Fruit fly (Drosophila melanogaster): ENCODE results near the gene Saf6.

The Saf6 gene

DNA sequence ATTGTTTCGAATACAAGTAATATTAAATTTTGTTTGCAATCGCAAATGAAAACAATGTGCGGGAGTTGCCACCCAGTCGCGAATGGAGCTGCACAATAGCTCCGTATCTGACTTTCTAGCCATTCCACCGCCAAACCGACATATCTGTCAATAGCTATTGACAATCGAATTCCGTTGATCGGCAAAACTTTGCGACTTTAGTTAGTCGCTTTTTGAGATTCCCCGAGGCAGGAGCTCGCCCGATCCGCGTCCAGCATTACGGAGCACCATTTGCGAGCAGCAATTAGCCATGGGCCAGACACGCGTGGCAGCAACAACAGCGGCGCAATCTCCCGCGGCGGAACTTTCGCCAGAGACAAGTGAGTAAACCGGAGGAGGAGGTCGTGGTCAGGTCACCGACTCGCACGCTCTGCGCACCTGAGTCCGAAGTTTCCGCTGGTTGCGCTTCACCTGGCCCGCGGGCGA, 36.9 kb upstream of the Saf6 start, which contains the start of the genes CG4291 and kraken (continued):
- TF ChIP-seq CG30020 (tag; optimal IDR thresholded peaks at IDR 0.05) (peak; percentile 27), CG1233 (GFP tag; optimal IDR thresholded peaks at IDR 0.05) (peak; percentile 2), wdn (GFP tag; IDR thresholded peaks at IDR 0.05) (peak; percentile 67), sisA (GFP tag; IDR thresholded peaks at IDR 0.05) (no peak), prd (optimal IDR thresholded peaks at IDR 0.05) (no peak), prd (GFP tag; IDR thresholded peaks at IDR 0.05) (peak; percentile 55; the same call in 2 of the 3 replicates), sim (GFP tag; IDR thresholded peaks at IDR 0.05) (peak; percentile 49; the same call in 1 of the 2 replicates), CHES-1-like (GFP tag; optimal IDR thresholded peaks at IDR 0.05) (peak; percentile 78), vfl (GFP tag; optimal IDR thresholded peaks at IDR 0.05) (peak; percentile 68), CG11456 (GFP tag; IDR thresholded peaks at IDR 0.05) (peak; percentile 84), BEAF-32 (GFP tag; optimal IDR thresholded peaks at IDR 0.05) (peak; percentile 43), CG12942 (GFP tag; optimal IDR thresholded peaks at IDR 0.05) (peak; percentile 15), cg (GFP tag; optimal IDR thresholded peaks at IDR 0.05) (no peak), CG1792 (GFP tag; optimal IDR thresholded peaks at IDR 0.05) (peak; percentile 31), CG15073 (GFP tag; optimal IDR thresholded peaks at IDR 0.05) (no peak), CG17802 (tag; optimal IDR thresholded peaks at IDR 0.05) (no peak), CG10274 (GFP tag; optimal IDR thresholded peaks at IDR 0.05) (no peak), Xbp1 (GFP tag; optimal IDR thresholded peaks at IDR 0.05) (peak; percentile 68), CG11560 (tag; IDR thresholded peaks at IDR 0.05) (no peak; the same call in 2 of the 3 replicates), ttk (GFP tag; IDR thresholded peaks at IDR 0.05) (peak; percentile 47; the same call in 1 of the 2 replicates), tx (GFP tag; optimal IDR thresholded peaks at IDR 0.05) (peak; percentile 11), sqz (GFP tag; optimal IDR thresholded peaks at IDR 0.05) (no peak), CG14014 (GFP tag; IDR thresholded peaks at IDR 0.05) (peak; percentile 61; the same call in 1 of the 2 replicates), sna (GFP tag; IDR thresholded peaks at IDR 0.05; ENCODE audit: partially characterized antibody) (peak; percentile 67), bbx (GFP tag; IDR thresholded peaks at IDR 0.05; ENCODE audit: partially characterized antibody) (peak; percentile 65), CG31365 (tag; optimal IDR thresholded peaks at IDR 0.05) (no peak), kni (GFP tag; optimal IDR thresholded peaks at IDR 0.05) (no peak), CG12104 (GFP tag; optimal IDR thresholded peaks at IDR 0.05) (no peak), Bdp1 (GFP tag; optimal IDR thresholded peaks at IDR 0.05) (peak; percentile 11), Nf-YB (GFP tag; optimal IDR thresholded peaks at IDR 0.05) (no peak), jigr1 (GFP tag; IDR thresholded peaks at IDR 0.05) (no peak), mam (GFP tag; optimal IDR thresholded peaks at IDR 0.05) (peak; percentile 59), CG10321 (GFP tag; IDR thresholded peaks at IDR 0.05) (peak; percentile 42; the same call in 1 of the 2 replicates), Sin3A (optimal IDR thresholded peaks at IDR 0.05) (peak; percentile 34), pb (GFP tag; optimal IDR thresholded peaks at IDR 0.05) (no peak), unpg (GFP tag; optimal IDR thresholded peaks at IDR 0.05) (peak; percentile 44), CG14050 (GFP tag; IDR thresholded peaks at IDR 0.05) (peak; percentile 42; the same call in 2 of the 3 replicates), tup (GFP tag; optimal IDR thresholded peaks at IDR 0.05) (no peak), Taf1 (GFP tag; IDR thresholded peaks at IDR 0.05) (0 out of 2 replicates have a peak, but pooled peaks have one; percentile 7), al (GFP tag; IDR thresholded peaks at IDR 0.05) (0 out of 2 replicates have a peak, but pooled peaks have one; percentile 18), row (GFP tag; IDR thresholded peaks at IDR 0.05) (peak; percentile 88), CG10462 (GFP tag; optimal IDR thresholded peaks at IDR 0.05) (no peak), lmd (GFP tag; IDR thresholded peaks at IDR 0.05) (peak; percentile 53; the same call in 1 of the 2 replicates), Lim3 (GFP tag; IDR thresholded peaks at IDR 0.05) (no peak), dmrt11E (tag; optimal IDR thresholded peaks at IDR 0.05) (peak; percentile 6), wor (GFP tag; IDR thresholded peaks at IDR 0.05) (no peak), CG15601 (tag; optimal IDR thresholded peaks at IDR 0.05) (peak; percentile 93), Mad (GFP tag; optimal IDR thresholded peaks at IDR 0.05) (peak; percentile 35), Hey (tag; optimal IDR thresholded peaks at IDR 0.05) (no peak), CG7963 (GFP tag; IDR thresholded peaks at IDR 0.05; ENCODE audit: partially characterized antibody) (0 out of 3 replicates have a peak, but pooled peaks have one; percentile 6), CG8944 (GFP tag; optimal IDR thresholded peaks at IDR 0.05) (peak; percentile 43)
